Worm (Caenorhabditis elegans): ENCODE measurements around the gene gst-22.

- TF ChIP-seq dao-5 (tag; optimal IDR thresholded peaks at IDR 0.05) (no peak), him-1 (tag; optimal IDR thresholded peaks at IDR 0.05) (no peak), W03F9.2 (tag; optimal IDR thresholded peaks at IDR 0.05) (no peak)
Observed at ce11 chrV:16253687-16254086, 21.6 kb upstream of the gst-22 start, which contains the start of gene gcy-20.
